Worm (Caenorhabditis elegans) whole organism, mixed stage, embryonic: Measurements from ENCODE around the gene R07C12.1.

Experiments used
- ceh-83 ChIP-seq: fragments of 200-800 bp; sonication (Bioruptor generic); optimal IDR thresholded peaks from 2 replicates; lab custom pipeline; 2018; ENCODE audit warnings: mild to moderate bottlenecking, missing genetic modification characterization, missing compliant biosample characterization
- ces-1 ChIP-seq: fragments of 150-350 bp; optimal IDR thresholded peaks from 2 replicates; lab custom pipeline; 2014; ENCODE audit warnings: missing biosample characterization, missing genetic modification reagents, missing genetic modification characterization
- ham-2 ChIP-seq: fragments of 200-800 bp; sonication (Bioruptor generic); optimal IDR thresholded peaks from 2 replicates; lab custom pipeline; 2018; ENCODE audit warnings: mild to moderate bottlenecking, missing genetic modification characterization, missing compliant biosample characterization
- nhr-12 ChIP-seq: fragments of 150-350 bp; optimal IDR thresholded peaks from 2 replicates; lab custom pipeline; 2014; ENCODE audit warnings: missing biosample characterization, missing genetic modification characterization
- nhr-237 ChIP-seq: fragments of 150-350 bp; optimal IDR thresholded peaks from 2 replicates; lab custom pipeline; 2014; ENCODE audit warnings: missing biosample characterization, missing genetic modification characterization
- nhr-28 ChIP-seq: fragments of 150-350 bp; optimal IDR thresholded peaks from 2 replicates; lab custom pipeline; 2014; ENCODE audit warnings: missing biosample characterization, missing genetic modification characterization
- pha-4 ChIP-seq: fragments of 150-350 bp; optimal IDR thresholded peaks from 2 replicates; lab custom pipeline; 2018; ENCODE audit warnings: missing biosample characterization, missing genetic modification reagents, missing genetic modification characterization
- snpc-4 ChIP-seq: fragments of 150-350 bp; optimal IDR thresholded peaks from 2 replicates; lab custom pipeline; 2014; ENCODE audit warnings: missing biosample characterization, missing genetic modification characterization
- sptf-1 ChIP-seq: sonication (generic microtip); optimal IDR thresholded peaks from 2 replicates; lab custom pipeline; 2017; ENCODE audit warnings: mild to moderate bottlenecking, missing genetic modification characterization, moderate library complexity, missing compliant biosample characterization
- tbx-8 ChIP-seq: fragments of 200-800 bp; sonication (Bioruptor generic); optimal IDR thresholded peaks from 2 replicates; lab custom pipeline; 2018; ENCODE audit warnings: mild to moderate bottlenecking, missing genetic modification characterization, moderate library complexity, missing compliant biosample characterization
- unc-62 ChIP-seq: fragments of 150-350 bp; optimal IDR thresholded peaks from 2 replicates; lab custom pipeline; 2014; ENCODE audit warnings: missing biosample characterization, missing genetic modification reagents, missing genetic modification characterization
- ztf-11 ChIP-seq: fragments of 150-350 bp; optimal IDR thresholded peaks from 2 replicates; lab custom pipeline; 2014; ENCODE audit warnings: missing biosample characterization, missing genetic modification characterization

DNA sequence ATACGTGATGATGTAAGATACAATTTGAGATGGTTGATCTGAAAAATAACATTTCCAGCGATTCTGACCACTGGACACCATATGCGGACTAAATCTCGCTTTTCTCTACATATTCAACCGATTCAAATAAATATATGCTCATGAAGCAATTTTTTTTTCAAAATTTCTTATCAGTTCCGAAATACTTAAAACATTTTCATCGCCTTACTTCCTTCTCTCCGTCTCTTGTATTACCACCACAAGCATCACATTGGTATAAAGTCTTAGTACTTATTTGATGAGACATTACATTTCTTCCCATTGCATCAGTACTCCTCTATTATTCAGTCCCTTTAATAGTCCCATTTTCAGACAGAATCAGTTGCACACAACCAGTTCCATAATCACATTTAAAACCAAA lies 2.4 kb downstream of the R07C12.1 start, which contains the start of gene K08D10.14:
- TF ChIP-seq ces-1 (GFP tag; lab: Kevin White, UChicago) (no peak), ham-2 (GFP tag; lab: Kevin White, UChicago) (no peak), nhr-12 (tag; lab: Kevin White, UChicago) (no peak), unc-62 (GFP tag; lab: Kevin White, UChicago) (no peak), ztf-11 (tag; lab: Kevin White, UChicago) (no peak), sptf-1 (no peak), pha-4 (tag; lab: Kevin White, UChicago) (no peak), nhr-28 (tag; lab: Kevin White, UChicago) (no peak), nhr-237 (tag; lab: Kevin White, UChicago) (no peak), tbx-8 (GFP tag; lab: Kevin White, UChicago) (no peak), snpc-4 (tag; lab: Kevin White, UChicago) (no peak), ceh-83 (GFP tag; lab: Kevin White, UChicago) (no peak)
